Worm (Caenorhabditis elegans): ENCODE results near the gene C04F5.9.

- no peak for TF ChIP-seq ceh-28 (tag; optimal IDR thresholded peaks at IDR 0.05)
- no peak for TF ChIP-seq nhr-77 (tag; optimal IDR thresholded peaks at IDR 0.05)
- TF ChIP-seq F44E2.7 (GFP tag; IDR thresholded peaks at IDR 0.05) = no peak
- no peak for TF ChIP-seq cey-2 (tag; optimal IDR thresholded peaks at IDR 0.05; ENCODE audit: borderline replicate concordance, insufficient read depth)
- no peak for TF ChIP-seq zip-2 (tag; optimal IDR thresholded peaks at IDR 0.05)
- TF ChIP-seq snpc-4 (tag; optimal IDR thresholded peaks at IDR 0.05) = no peak
- TF ChIP-seq nhr-48 (tag; optimal IDR thresholded peaks at IDR 0.05) = no peak
- no peak for TF ChIP-seq lim-7 (GFP tag; IDR thresholded peaks at IDR 0.05)
- no peak for TF ChIP-seq egl-27 (tag; optimal IDR thresholded peaks at IDR 0.05)
- no peak for TF ChIP-seq spr-3 (GFP tag; optimal IDR thresholded peaks at IDR 0.05)
- TF ChIP-seq mdl-1 (tag; optimal IDR thresholded peaks at IDR 0.05) = no peak
These were observed 20.1 kb downstream of the C04F5.9 start, which contains the start of gene unc-46 for ce11 chrV:5098925-5099324.

Data from whole organism, L4 larva.